Worm (Caenorhabditis elegans) whole organism, mixed stage, embryonic: Measurements from ENCODE around the gene srh-149.
"Not testable (repeated sequence)": the region's sequence is repeated elsewhere in the genome, so short reads cannot be mapped to it uniquely, and the experiment has no call there.

Experiments used
- M03D4.4 ChIP-seq: sonication (generic microtip); optimal IDR thresholded peaks from 2 replicates; lab custom pipeline; 2017; ENCODE audit warnings: mild to moderate bottlenecking, missing genetic modification characterization, missing compliant biosample characterization
- bed-3 ChIP-seq: fragments of 200-800 bp; sonication (Bioruptor generic); optimal IDR thresholded peaks from 3 replicates; lab custom pipeline; 2018; ENCODE audit warnings: mild to moderate bottlenecking, missing genetic modification characterization, moderate library complexity, missing compliant biosample characterization
- blmp-1 ChIP-seq: fragments of 150-350 bp; optimal IDR thresholded peaks from 2 replicates; lab custom pipeline; 2014; ENCODE audit warnings: missing biosample characterization, missing genetic modification characterization
- ceh-39 ChIP-seq: fragments of 150-350 bp; optimal IDR thresholded peaks from 2 replicates; lab custom pipeline; 2014; ENCODE audit warnings: missing biosample characterization, missing genetic modification characterization
- ceh-43 ChIP-seq: fragments of 200-800 bp; sonication (Bioruptor generic); optimal IDR thresholded peaks from 2 replicates; lab custom pipeline; 2018; ENCODE audit warnings: mild to moderate bottlenecking, missing genetic modification characterization, moderate library complexity, missing compliant biosample characterization
- ceh-83 ChIP-seq: fragments of 200-800 bp; sonication (Bioruptor generic); optimal IDR thresholded peaks from 2 replicates; lab custom pipeline; 2018; ENCODE audit warnings: mild to moderate bottlenecking, missing genetic modification characterization, missing compliant biosample characterization
- ces-1 ChIP-seq: fragments of 150-350 bp; optimal IDR thresholded peaks from 2 replicates; lab custom pipeline; 2014; ENCODE audit warnings: missing biosample characterization, missing genetic modification reagents, missing genetic modification characterization
- elt-1 ChIP-seq: sonication (generic microtip); optimal IDR thresholded peaks from 2 replicates; lab custom pipeline; 2017; ENCODE audit warnings: missing genetic modification characterization, mild to moderate bottlenecking, missing compliant biosample characterization, antibody characterized with exemption, moderate library complexity, borderline replicate concordance; ENCODE audit not compliant: insufficient read depth
- flh-1 ChIP-seq: fragments of 200-800 bp; sonication (Bioruptor generic); optimal IDR thresholded peaks from 2 replicates; lab custom pipeline; 2018; ENCODE audit warnings: mild to moderate bottlenecking, missing genetic modification characterization, moderate library complexity, missing compliant biosample characterization
- ham-2 ChIP-seq: fragments of 200-800 bp; sonication (Bioruptor generic); optimal IDR thresholded peaks from 2 replicates; lab custom pipeline; 2018; ENCODE audit warnings: mild to moderate bottlenecking, missing genetic modification characterization, missing compliant biosample characterization
- hlh-1 ChIP-seq: fragments of 150-350 bp; optimal IDR thresholded peaks from 2 replicates; lab custom pipeline; 2014; ENCODE audit warnings: missing biosample characterization, missing genetic modification reagents, missing genetic modification characterization
- lin-32 ChIP-seq: fragments of 200-800 bp; sonication (Bioruptor generic); optimal IDR thresholded peaks from 2 replicates; lab custom pipeline; 2018; ENCODE audit warnings: mild to moderate bottlenecking, missing genetic modification characterization, missing compliant biosample characterization
- lsy-2 ChIP-seq: fragments of 150-350 bp; optimal IDR thresholded peaks from 2 replicates; lab custom pipeline; 2014; ENCODE audit warnings: missing biosample characterization, missing genetic modification characterization
- mab-5 ChIP-seq: fragments of 150-350 bp; optimal IDR thresholded peaks from 2 replicates; lab custom pipeline; 2014; ENCODE audit warnings: missing biosample characterization, missing genetic modification characterization
- mep-1 ChIP-seq: fragments of 150-350 bp; optimal IDR thresholded peaks from 2 replicates; lab custom pipeline; 2017; ENCODE audit warnings: missing biosample characterization, missing genetic modification reagents, missing genetic modification characterization, inconsistent platforms
- mls-2 ChIP-seq: sonication (generic microtip); optimal IDR thresholded peaks from 2 replicates; lab custom pipeline; 2016; ENCODE audit warnings: mild to moderate bottlenecking, missing genetic modification characterization, moderate library complexity, missing compliant biosample characterization
- nhr-12 ChIP-seq: fragments of 150-350 bp; optimal IDR thresholded peaks from 2 replicates; lab custom pipeline; 2014; ENCODE audit warnings: missing biosample characterization, missing genetic modification characterization
- nhr-2 ChIP-seq: fragments of 150-350 bp; optimal IDR thresholded peaks from 2 replicates; lab custom pipeline; 2014; ENCODE audit warnings: missing biosample characterization, missing genetic modification characterization
- nhr-28 ChIP-seq: fragments of 150-350 bp; optimal IDR thresholded peaks from 2 replicates; lab custom pipeline; 2014; ENCODE audit warnings: missing biosample characterization, missing genetic modification characterization
- nhr-76 ChIP-seq: sonication (generic microtip); optimal IDR thresholded peaks from 2 replicates; lab custom pipeline; 2017; ENCODE audit warnings: missing biosample characterization, missing genetic modification characterization
- pha-4 ChIP-seq: fragments of 150-350 bp; optimal IDR thresholded peaks from 2 replicates; lab custom pipeline; 2018; ENCODE audit warnings: missing biosample characterization, missing genetic modification reagents, missing genetic modification characterization
- sem-2 ChIP-seq: fragments of 200-800 bp; sonication (Bioruptor generic); optimal IDR thresholded peaks from 2 replicates; lab custom pipeline; 2018; ENCODE audit warnings: mild to moderate bottlenecking, missing genetic modification characterization, missing compliant biosample characterization
- tbx-8 ChIP-seq: fragments of 200-800 bp; sonication (Bioruptor generic); optimal IDR thresholded peaks from 2 replicates; lab custom pipeline; 2018; ENCODE audit warnings: mild to moderate bottlenecking, missing genetic modification characterization, moderate library complexity, missing compliant biosample characterization
- unc-62 ChIP-seq: fragments of 150-350 bp; optimal IDR thresholded peaks from 2 replicates; lab custom pipeline; 2014; ENCODE audit warnings: missing biosample characterization, missing genetic modification reagents, missing genetic modification characterization
- zip-8 ChIP-seq: fragments of 150-350 bp; optimal IDR thresholded peaks from 2 replicates; lab custom pipeline; 2014; ENCODE audit warnings: missing biosample characterization, missing genetic modification characterization
- ztf-11 ChIP-seq: fragments of 150-350 bp; optimal IDR thresholded peaks from 2 replicates; lab custom pipeline; 2014; ENCODE audit warnings: missing biosample characterization, missing genetic modification characterization

srh-149 gene

ce11 chrV:15810446-15810845 lies 30.5 kb downstream of the srh-149 start, which contains the start of gene F54B8.1:
Gene F54B8.1, plus strand, starts transcription at chrV:15810746.
- TF ChIP-seq hlh-1 (no peak), unc-62 (GFP tag; lab: Kevin White, UChicago) (no peak), pha-4 (tag; lab: Kevin White, UChicago) (no peak), ztf-11 (no peak), ceh-39 (tag; lab: Kevin White, UChicago) (no peak), mls-2 (tag; lab: Kevin White, UChicago) (no peak), lsy-2 (tag; lab: Kevin White, UChicago) (no peak)

- TF ChIP-seq nhr-76 (tag; lab: Kevin White, UChicago) (no peak), mls-2 (tag; lab: Kevin White, UChicago) (no peak), nhr-28 (no peak), ham-2 (GFP tag; lab: Kevin White, UChicago) (no peak)
Observed at ce11 chrV:15809543-15809942, 31.5 kb downstream of the srh-149 start, which contains the start of gene srsx-36. Gene srsx-36, minus strand, starts transcription at chrV:15809643.

- TF ChIP-seq ceh-83, bed-3, sem-2 (GFP tag; lab: Kevin White, UChicago): not testable (repeated sequence)
Observed at ce11 chrV:15807420-15807819, 33.6 kb downstream of the srh-149 start, which contains the start of gene srsx-38. Gene srsx-38, minus strand, starts transcription at chrV:15807520.

- TF ChIP-seq mab-5, lsy-2, nhr-2 (tag; lab: Kevin White, UChicago): not testable (repeated sequence)
Observed at ce11 chrV:15803748-15804147, 37.2 kb downstream of the srh-149 start, which contains the start of gene T26E4.18. Gene T26E4.18, minus strand, starts transcription at chrV:15803848.

- not testable (repeated sequence) for TF ChIP-seq nhr-76 (tag; lab: Kevin White, UChicago); ceh-43; hlh-1
Observed at ce11 chrV:15803079-15803478, 37.9 kb downstream of the srh-149 start, which contains the start of gene srd-27. Gene srd-27, plus strand, starts transcription at chrV:15803379.

ce11 chrV:15802623-15803022 lies 38.4 kb downstream of the srh-149 start, which contains the start of gene T26E4.9:
Gene T26E4.9, minus strand, starts transcription at chrV:15802723.
- not testable (repeated sequence) for TF ChIP-seq M03D4.4 (tag; lab: Kevin White, UChicago); pha-4 (tag; lab: Kevin White, UChicago); lin-32 (GFP tag; lab: Kevin White, UChicago)
- TF ChIP-seq, all 35 proteins: peak for 0; not testable (repeated sequence) for 35

- TF ChIP-seq mab-5 (tag; lab: Kevin White, UChicago) (no peak), zip-8 (tag; lab: Kevin White, UChicago) (no peak), lsy-2 (tag; lab: Kevin White, UChicago) (no peak), M03D4.4 (tag; lab: Kevin White, UChicago) (no peak), mls-2 (tag; lab: Kevin White, UChicago) (no peak), mep-1 (tag; lab: Kevin White, UChicago) (no peak), nhr-12 (tag; lab: Kevin White, UChicago) (no peak), ces-1 (GFP tag; lab: Kevin White, UChicago) (no peak), blmp-1 (tag; lab: Kevin White, UChicago) (no peak), elt-1 (no peak), ham-2 (GFP tag; lab: Kevin White, UChicago) (no peak), tbx-8 (GFP tag; lab: Kevin White, UChicago) (no peak), nhr-28 (no peak), flh-1 (GFP tag; lab: Kevin White, UChicago) (no peak)
Observed at ce11 chrV:15798108-15798507, 42.9 kb downstream of the srh-149 start, which contains the start of gene T26E4.10. Gene T26E4.10, minus strand, starts transcription at chrV:15798208.
